Worm (Caenorhabditis elegans) whole organism, young adult: ENCODE measurements around the gene ttr-17.

Experiments
- B0019.2 ChIP-seq: fragments of 200-800 bp; sonication (Bioruptor generic); conservative IDR thresholded peaks from 2 replicates; pipeline ENCODE4 v1.3.6; 2022; ENCODE audit warnings: missing genetic modification reagents, missing genetic modification characterization, missing compliant biosample characterization
- B0336.3 ChIP-seq: fragments of 200-800 bp; sonication (Bioruptor generic); IDR thresholded peaks from 2 replicates; pipeline ENCODE4 v1.3.6; 2022; ENCODE audit warnings: missing genetic modification characterization, missing compliant biosample characterization
- C06A6.2 ChIP-seq: fragments of 200-800 bp; sonication (Bioruptor generic); conservative IDR thresholded peaks from 2 replicates; pipeline ENCODE4 v1.3.6; 2022; ENCODE audit warnings: missing genetic modification characterization, missing compliant biosample characterization
- F52B5.7 ChIP-seq: sonication (generic microtip); optimal IDR thresholded peaks from 2 replicates; lab custom pipeline; 2016; ENCODE audit warnings: mild to moderate bottlenecking, missing genetic modification characterization, missing compliant biosample characterization
- F57A8.1 ChIP-seq: fragments of 200-800 bp; sonication (Bioruptor generic); optimal IDR thresholded peaks from 2 replicates; lab custom pipeline; 2018; ENCODE audit warnings: mild to moderate bottlenecking, missing genetic modification characterization, moderate library complexity, missing compliant biosample characterization
- F57C9.4 ChIP-seq: sonication (generic microtip); optimal IDR thresholded peaks from 2 replicates; lab custom pipeline; 2017; ENCODE audit warnings: mild to moderate bottlenecking, missing genetic modification characterization, missing compliant biosample characterization
- T26A5.8 ChIP-seq: sonication (generic microtip); optimal IDR thresholded peaks from 2 replicates; lab custom pipeline; 2016; ENCODE audit warnings: missing genetic modification characterization, missing compliant biosample characterization
- Y53F4B.3 ChIP-seq: fragments of 200-800 bp; sonication (Bioruptor generic); IDR thresholded peaks from 2 replicates; pipeline ENCODE4 v1.3.6; 2022; ENCODE audit warnings: missing genetic modification reagents, missing genetic modification characterization, missing compliant biosample characterization
- Y56A3A.18 ChIP-seq: fragments of 200-800 bp; sonication (Bioruptor generic); IDR thresholded peaks from 2 replicates; pipeline ENCODE4 v1.3.6; 2022; ENCODE audit warnings: missing genetic modification reagents, missing genetic modification characterization, missing compliant biosample characterization
- Y79H2A.3 ChIP-seq: fragments of 200-800 bp; sonication (Bioruptor generic); conservative IDR thresholded peaks from 2 replicates; pipeline ENCODE4 v1.3.6; 2022; ENCODE audit warnings: missing genetic modification reagents, missing genetic modification characterization, missing compliant biosample characterization
- Y95B8A.8 ChIP-seq: fragments of 200-800 bp; sonication (Bioruptor generic); IDR thresholded peaks from 2 replicates; pipeline ENCODE4 v1.3.6; 2022; ENCODE audit warnings: missing genetic modification reagents, missing genetic modification characterization, missing compliant biosample characterization
- ama-1 ChIP-seq, 3 experiments: fragments of 150-350 bp in 1 of 3; sonication (generic microtip) in 2 of 3; optimal IDR thresholded peaks; 2 replicates each; lab custom pipeline; 2014 to 2018; ENCODE audit warnings: missing biosample characterization in 2 of 3, missing genetic modification characterization in 2 of 3, missing genetic modification reagents in 2 of 3
- aptf-2 ChIP-seq: fragments of 200-800 bp; sonication (Bioruptor generic); conservative IDR thresholded peaks from 2 replicates; pipeline ENCODE4 v1.3.6; 2022; ENCODE audit warnings: missing genetic modification reagents, missing genetic modification characterization, missing compliant biosample characterization
- attf-5 ChIP-seq: fragments of 200-800 bp; sonication (Bioruptor generic); optimal IDR thresholded peaks from 2 replicates; lab custom pipeline; 2018; ENCODE audit warnings: mild to moderate bottlenecking, missing genetic modification characterization, missing compliant biosample characterization
- ceh-27 ChIP-seq: fragments of 200-800 bp; sonication (Bioruptor generic); optimal IDR thresholded peaks from 2 replicates; lab custom pipeline; 2018; ENCODE audit warnings: mild to moderate bottlenecking, missing genetic modification characterization, moderate library complexity, missing compliant biosample characterization
- die-1 ChIP-seq: sonication (generic microtip); optimal IDR thresholded peaks from 2 replicates; lab custom pipeline; 2016; ENCODE audit warnings: missing genotype, mild to moderate bottlenecking, missing genetic modification characterization, missing compliant biosample characterization
- dpff-1 ChIP-seq: sonication (generic microtip); optimal IDR thresholded peaks from 2 replicates; lab custom pipeline; 2017; ENCODE audit warnings: mild to moderate bottlenecking, missing genetic modification characterization, missing compliant biosample characterization
- egl-18 ChIP-seq: fragments of 200-800 bp; sonication (Bioruptor generic); IDR thresholded peaks from 2 replicates; pipeline ENCODE4 v1.3.6; 2022; ENCODE audit warnings: missing genetic modification reagents, missing genetic modification characterization, missing compliant biosample characterization
- ekl-4 ChIP-seq: fragments of 200-800 bp; sonication (Bioruptor generic); IDR thresholded peaks from 2 replicates; pipeline ENCODE4 v1.3.6; 2022; ENCODE audit warnings: missing genetic modification reagents, missing genetic modification characterization, missing compliant biosample characterization
- ets-4 ChIP-seq: fragments of 200-800 bp; sonication (Bioruptor generic); optimal IDR thresholded peaks from 2 replicates; lab custom pipeline; 2018; ENCODE audit warnings: mild to moderate bottlenecking, missing genetic modification characterization, missing compliant biosample characterization
- hmg-1.2 ChIP-seq: fragments of 200-800 bp; sonication (Bioruptor generic); IDR thresholded peaks from 2 replicates; pipeline ENCODE4 v1.3.6; 2022; ENCODE audit warnings: missing genetic modification reagents, missing genetic modification characterization, missing compliant biosample characterization
- hmg-20 ChIP-seq: fragments of 200-800 bp; sonication (Bioruptor generic); IDR thresholded peaks from 2 replicates; pipeline ENCODE4 v1.3.6; 2022; ENCODE audit warnings: missing genetic modification reagents, missing genetic modification characterization, missing compliant biosample characterization
- hrde-1 ChIP-seq: sonication (generic microtip); optimal IDR thresholded peaks from 2 replicates; lab custom pipeline; 2016; ENCODE audit warnings: missing genetic modification characterization, mild to moderate bottlenecking, missing compliant biosample characterization, moderate library complexity, missing genotype, missing genetic modification reagents, borderline replicate concordance
- hsf-1 ChIP-seq: fragments of 200-800 bp; sonication (Bioruptor generic); IDR thresholded peaks from 2 replicates; pipeline ENCODE4 v1.3.6; 2022; ENCODE audit warnings: missing genetic modification reagents, missing genetic modification characterization, missing compliant biosample characterization
- lin-35 ChIP-seq, 3 experiments: fragments of 150-350 bp in 2 of 3; sonication (generic microtip) in 1 of 3; optimal IDR thresholded peaks; 2 replicates each; lab custom pipeline; 2014 to 2018; ENCODE audit warnings: missing biosample characterization in 3 of 3, missing genetic modification characterization in 3 of 3, missing genetic modification reagents in 3 of 3
- lin-40 ChIP-seq: sonication (generic microtip); optimal IDR thresholded peaks from 2 replicates; lab custom pipeline; 2016; ENCODE audit warnings: missing genetic modification characterization, mild to moderate bottlenecking, missing compliant biosample characterization, missing genotype, missing genetic modification reagents
- lir-1 ChIP-seq: fragments of 200-800 bp; sonication (Bioruptor generic); conservative IDR thresholded peaks from 2 replicates; pipeline ENCODE4 v1.3.6; 2022; ENCODE audit warnings: missing genetic modification reagents, missing genetic modification characterization, missing compliant biosample characterization
- lsy-27 ChIP-seq: sonication (generic microtip); optimal IDR thresholded peaks from 2 replicates; lab custom pipeline; 2017; ENCODE audit warnings: missing genetic modification characterization, mild to moderate bottlenecking, missing compliant biosample characterization, antibody characterized with exemption, missing genotype, borderline replicate concordance; ENCODE audit not compliant: insufficient read depth
- madf-3 ChIP-seq: fragments of 200-800 bp; sonication (Bioruptor generic); IDR thresholded peaks from 2 replicates; pipeline ENCODE4 v1.3.6; 2022; ENCODE audit warnings: missing genetic modification reagents, missing genetic modification characterization, missing compliant biosample characterization
- madf-6 ChIP-seq: fragments of 200-800 bp; sonication (Bioruptor generic); IDR thresholded peaks from 2 replicates; pipeline ENCODE4 v1.3.6; 2022; ENCODE audit warnings: missing genetic modification reagents, missing genetic modification characterization, missing compliant biosample characterization
- mcd-1 ChIP-seq: fragments of 200-800 bp; sonication (Bioruptor generic); IDR thresholded peaks from 2 replicates; pipeline ENCODE4 v1.3.6; 2022; ENCODE audit warnings: missing genetic modification reagents, missing genetic modification characterization, missing compliant biosample characterization
- nfyb-1 ChIP-seq: fragments of 200-800 bp; sonication (Bioruptor generic); IDR thresholded peaks from 2 replicates; pipeline ENCODE4 v1.3.6; 2022; ENCODE audit warnings: missing genetic modification reagents, missing genetic modification characterization, missing compliant biosample characterization
- nhr-80 ChIP-seq: sonication (generic microtip); optimal IDR thresholded peaks from 2 replicates; lab custom pipeline; 2016; ENCODE audit warnings: missing genetic modification characterization, missing compliant biosample characterization
- rec-8 ChIP-seq, 2 experiments: sonication (generic microtip); optimal IDR thresholded peaks; 2 replicates each; lab custom pipeline; 2016; ENCODE audit warnings: mild to moderate bottlenecking in 2 of 2, missing genetic modification characterization in 2 of 2, missing genetic modification reagents in 2 of 2, missing genotype in 2 of 2, missing biosample characterization in 1 of 2, missing compliant biosample characterization in 1 of 2, moderate library complexity in 1 of 2
- rpc-1 ChIP-seq, 2 experiments: fragments of 150-350 bp in 1 of 2; sonication (generic microtip) in 1 of 2; optimal IDR thresholded peaks; 2 replicates each; lab custom pipeline; 2014 to 2018; ENCODE audit warnings: missing biosample characterization in 1 of 2, missing genetic modification characterization in 1 of 2, missing genetic modification reagents in 1 of 2, missing genotype in 1 of 2
- snpc-1.3 ChIP-seq: sonication (generic microtip); optimal IDR thresholded peaks from 2 replicates; lab custom pipeline; 2017; ENCODE audit warnings: missing genetic modification characterization, mild to moderate bottlenecking, missing compliant biosample characterization, antibody characterized with exemption, moderate library complexity, missing genotype, missing genetic modification reagents; ENCODE audit not compliant: insufficient read depth
- snpc-4 ChIP-seq, 5 experiments: fragments of 150-350 bp in 1 of 5; sonication (generic microtip) in 4 of 5; optimal IDR thresholded peaks; 2 replicates each; lab custom pipeline; 2014 to 2018; ENCODE audit warnings: missing genetic modification characterization in 5 of 5, missing biosample characterization in 3 of 5, antibody characterized with exemption in 2 of 5, mild to moderate bottlenecking in 2 of 5, missing compliant biosample characterization in 2 of 5, missing genotype in 2 of 5, moderate library complexity in 2 of 5, missing genetic modification reagents in 1 of 5
- somi-1 ChIP-seq: fragments of 200-800 bp; sonication (Bioruptor generic); optimal IDR thresholded peaks from 2 replicates; lab custom pipeline; 2018; ENCODE audit warnings: mild to moderate bottlenecking, missing genetic modification characterization, missing compliant biosample characterization
- sptf-2 ChIP-seq: fragments of 200-800 bp; sonication (Bioruptor generic); optimal IDR thresholded peaks from 2 replicates; lab custom pipeline; 2018; ENCODE audit warnings: mild to moderate bottlenecking, missing genetic modification characterization, missing compliant biosample characterization
- tbx-9 ChIP-seq: sonication (generic microtip); optimal IDR thresholded peaks from 2 replicates; lab custom pipeline; 2016; ENCODE audit warnings: borderline replicate concordance, missing genetic modification characterization, inconsistent platforms, missing compliant biosample characterization
- unc-130 ChIP-seq: sonication (generic microtip); optimal IDR thresholded peaks from 2 replicates; lab custom pipeline; 2016; ENCODE audit warnings: missing genetic modification reagents, missing genetic modification characterization, missing compliant biosample characterization
- ztf-26 ChIP-seq: sonication (generic microtip); optimal IDR thresholded peaks from 2 replicates; lab custom pipeline; 2017; ENCODE audit warnings: missing genetic modification characterization, missing compliant biosample characterization
- ztf-3 ChIP-seq: fragments of 200-800 bp; sonication (Bioruptor generic); optimal IDR thresholded peaks from 2 replicates; lab custom pipeline; 2018; ENCODE audit warnings: mild to moderate bottlenecking, missing genetic modification characterization, missing compliant biosample characterization

Gene ttr-17

DNA sequence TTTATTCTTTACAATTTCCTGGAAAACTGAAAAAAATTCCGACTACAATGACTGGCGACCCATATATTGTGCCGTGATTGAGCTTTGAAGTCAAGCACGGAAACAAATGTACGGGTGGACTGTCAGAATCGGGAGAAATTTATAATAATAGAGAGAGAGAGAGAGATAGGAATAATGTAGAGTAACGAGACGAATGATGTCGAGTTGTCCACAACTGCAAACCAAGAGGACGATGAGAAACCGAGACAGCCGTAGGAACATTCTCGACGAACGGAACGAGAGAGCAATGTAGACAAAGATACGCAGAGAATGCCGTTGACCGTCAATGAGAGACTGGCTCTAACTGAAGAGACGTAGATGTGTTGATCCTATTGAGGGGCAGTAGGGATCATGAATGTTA lies 39.3 kb downstream of the ttr-17 start (continued):
- TF ChIP-seq ama-1 (optimal IDR thresholded peaks at IDR 0.05; lab: Kevin White, UChicago) = peak; percentile 45
- TF ChIP-seq ama-1 (GFP tag; optimal IDR thresholded peaks at IDR 0.05; lab: Kevin White, UChicago) = no peak
- 0 out of 2 replicates have a peak, but pooled peaks have one; percentile 30 for TF ChIP-seq B0336.3 (GFP tag; lab: Robert Waterston, UW)
- TF ChIP-seq aptf-2 (GFP tag; lab: Robert Waterston, UW) = no peak
- no peak for TF ChIP-seq lir-1 (GFP tag; lab: Robert Waterston, UW)
- no peak for TF ChIP-seq F52B5.7 (tag; lab: Kevin White, UChicago)
- no peak for TF ChIP-seq lsy-27
- TF ChIP-seq snpc-4 (GFP tag; optimal IDR thresholded peaks at IDR 0.05; lab: Kevin White, UChicago) = no peak
- TF ChIP-seq snpc-4 (tag; optimal IDR thresholded peaks at IDR 0.05; lab: Kevin White, UChicago) = peak in 3 of 4 experiments; percentile 7 to 44 (median 33)
- no peak for TF ChIP-seq egl-18 (GFP tag; lab: Robert Waterston, UW)
- no peak for TF ChIP-seq F57C9.4
- TF ChIP-seq, all 124 proteins: peak for 31

DNA sequence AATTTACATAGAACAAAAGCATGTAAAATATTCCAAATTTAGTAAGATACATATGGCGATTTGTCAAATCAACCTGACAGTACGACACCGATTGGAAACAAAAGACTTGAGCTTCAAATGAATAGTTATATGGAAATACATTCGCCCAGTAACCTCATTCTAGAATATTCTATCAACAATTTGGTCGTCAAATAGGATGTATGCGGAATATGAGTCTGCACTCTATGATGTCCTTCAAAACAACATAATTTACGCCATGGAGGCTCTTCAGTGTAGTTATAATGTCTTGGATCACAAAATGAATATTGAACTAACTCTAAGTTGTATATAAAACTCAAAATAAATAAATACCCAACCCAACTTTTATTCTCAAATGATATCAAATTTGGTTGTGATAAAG lies 40.2 kb downstream of the ttr-17 start:
- 0 out of 2 replicates have a peak, but pooled peaks have one; percentile 6 for TF ChIP-seq madf-3 (GFP tag; lab: Robert Waterston, UW)
- no peak for TF ChIP-seq hrde-1 (tag; lab: Kevin White, UChicago)
- 0 out of 2 replicates have a peak, but pooled peaks have one; percentile 5 for TF ChIP-seq hmg-1.2 (GFP tag; lab: Robert Waterston, UW)
- TF ChIP-seq unc-130 (GFP tag; lab: Kevin White, UChicago) = no peak
- TF ChIP-seq ceh-27 (GFP tag; lab: Kevin White, UChicago) = peak; percentile 17
- TF ChIP-seq ets-4 (GFP tag; lab: Kevin White, UChicago) = peak; percentile 29
- no peak for TF ChIP-seq F57A8.1
- no peak for TF ChIP-seq ztf-26 (tag; lab: Kevin White, UChicago)
- peak; percentile 13; the same call in 1 of the 2 replicates for TF ChIP-seq hsf-1 (GFP tag; lab: Robert Waterston, UW)
- no peak for TF ChIP-seq Y53F4B.3 (GFP tag; lab: Robert Waterston, UW)
- TF ChIP-seq rpc-1 (optimal IDR thresholded peaks at IDR 0.05; lab: Kevin White, UChicago) = no peak
- no peak for TF ChIP-seq rpc-1 (tag; optimal IDR thresholded peaks at IDR 0.05; lab: Kevin White, UChicago)
- TF ChIP-seq somi-1 = no peak
- TF ChIP-seq ztf-3 (GFP tag; lab: Kevin White, UChicago) = no peak
- no peak for TF ChIP-seq nhr-80 (tag; lab: Kevin White, UChicago)
- TF ChIP-seq lin-40 = no peak
- TF ChIP-seq nfyb-1 (GFP tag; lab: Robert Waterston, UW) = peak; percentile 74
- TF ChIP-seq sptf-2 = no peak

DNA sequence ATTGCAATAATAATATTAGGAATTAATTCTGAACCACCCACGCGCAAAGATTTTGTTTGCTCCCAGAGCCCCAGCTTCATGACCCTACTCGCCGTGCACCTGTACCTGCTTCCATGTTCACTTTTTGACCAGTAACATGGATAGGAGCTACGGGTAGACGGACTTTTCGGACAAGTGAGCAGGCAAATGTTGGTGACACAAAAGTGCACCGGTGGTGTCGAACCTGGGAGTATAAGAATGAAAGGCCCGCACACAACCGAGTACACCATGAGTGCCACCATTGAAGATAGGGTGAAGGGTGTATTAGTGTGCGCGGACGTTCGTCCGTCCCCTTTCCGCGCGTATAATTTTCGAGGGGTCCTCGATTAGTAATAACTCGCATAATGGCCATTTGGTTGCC lies 40.9 kb downstream of the ttr-17 start:
- TF ChIP-seq die-1 (tag; lab: Kevin White, UChicago) = peak; percentile 97
- peak; percentile 80 for TF ChIP-seq T26A5.8 (tag; lab: Kevin White, UChicago)
- no peak; the same call in 1 of the 2 replicates for TF ChIP-seq Y95B8A.8 (GFP tag; lab: Robert Waterston, UW)
- TF ChIP-seq madf-6 (GFP tag; lab: Robert Waterston, UW) = peak; percentile 80
- TF ChIP-seq C06A6.2 (GFP tag; lab: Robert Waterston, UW) = peak; percentile 63; the same call in 1 of the 2 replicates
- peak; percentile 71 for TF ChIP-seq mcd-1
- peak; percentile 87 for TF ChIP-seq attf-5 (GFP tag; lab: Kevin White, UChicago)
- TF ChIP-seq Y56A3A.18 (GFP tag; lab: Robert Waterston, UW) = 0 out of 2 replicates have a peak, but pooled peaks have one; percentile 43
- peak; percentile 64 for TF ChIP-seq snpc-1.3 (tag; lab: Kevin White, UChicago)
- 0 out of 2 replicates have a peak, but pooled peaks have one; percentile 77 for TF ChIP-seq egl-18 (GFP tag; lab: Robert Waterston, UW)
- TF ChIP-seq hmg-20 (GFP tag; lab: Robert Waterston, UW) = peak; percentile 73
- peak; percentile 88 for TF ChIP-seq ekl-4 (GFP tag; lab: Robert Waterston, UW)
- TF ChIP-seq dpff-1 (tag; lab: Kevin White, UChicago) = peak; percentile 86
- peak; percentile 74 for TF ChIP-seq hmg-1.2 (GFP tag; lab: Robert Waterston, UW)
- peak; percentile 83 to 92 for TF ChIP-seq rec-8 (tag; optimal IDR thresholded peaks at IDR 0.05; lab: Kevin White, UChicago)
- TF ChIP-seq B0019.2 (GFP tag; lab: Robert Waterston, UW) = peak; percentile 68
- peak; percentile 79; the same call in 1 of the 2 replicates for TF ChIP-seq Y79H2A.3 (GFP tag; lab: Robert Waterston, UW)
- TF ChIP-seq lir-1 (GFP tag; lab: Robert Waterston, UW) = peak; percentile 63; the same call in 1 of the 2 replicates
- TF ChIP-seq tbx-9 = peak; percentile 88
- no peak for TF ChIP-seq lin-35 (GFP tag; optimal IDR thresholded peaks at IDR 0.05; lab: Kevin White, UChicago)
